Fruit fly (Drosophila melanogaster) whole organism, embryonic: ENCODE measurements around the gene Cyp1.

ENCODE experiments used
- Abd-B ChIP-seq: fragments of 200-800 bp; sonication (Bioruptor generic); optimal IDR thresholded peaks from 2 replicates; lab custom pipeline; 2018; ENCODE audit warnings: missing biosample characterization, mild to moderate bottlenecking, missing genetic modification characterization, moderate library complexity
- Atf-2 ChIP-seq: fragments of 200-800 bp; sonication (Bioruptor generic); optimal IDR thresholded peaks from 2 replicates; lab custom pipeline; 2016; ENCODE audit warnings: missing biosample characterization, missing genetic modification characterization
- CG10543 ChIP-seq: fragments of 200-800 bp; sonication (Bioruptor generic); optimal IDR thresholded peaks from 3 replicates; lab custom pipeline; 2017; ENCODE audit warnings: missing biosample characterization, mild to moderate bottlenecking, missing genetic modification characterization, moderate library complexity
- CG11456 ChIP-seq: fragments of 200-800 bp; sonication (Bioruptor generic); IDR thresholded peaks from 3 replicates; pipeline ENCODE4 v1.3.6; 2022; ENCODE audit warnings: missing biosample characterization, missing genetic modification characterization
- CG13296 ChIP-seq: fragments of 200-800 bp; sonication (Bioruptor generic); optimal IDR thresholded peaks from 3 replicates; lab custom pipeline; 2018; ENCODE audit warnings: missing biosample characterization, mild to moderate bottlenecking, missing genetic modification characterization
- CG17186 ChIP-seq: fragments of 200-800 bp; sonication (Bioruptor generic); optimal IDR thresholded peaks from 3 replicates; lab custom pipeline; 2017; ENCODE audit warnings: missing biosample characterization, missing genetic modification reagents, missing genetic modification characterization
- CG18262 ChIP-seq: fragments of 200-800 bp; optimal IDR thresholded peaks from 3 replicates; lab custom pipeline; 2019; ENCODE audit warnings: missing biosample characterization, mild to moderate bottlenecking, missing genetic modification characterization, moderate library complexity
- CG2889 ChIP-seq: fragments of 200-800 bp; sonication (Bioruptor generic); IDR thresholded peaks from 3 replicates; pipeline ENCODE4 v1.3.6; 2022; ENCODE audit warnings: missing biosample characterization, missing genetic modification characterization
- CG3065 ChIP-seq: fragments of 200-800 bp; sonication (Bioruptor generic); optimal IDR thresholded peaks from 2 replicates; lab custom pipeline; 2016; ENCODE audit warnings: missing biosample characterization, missing genetic modification characterization
- CG34376 ChIP-seq: fragments of 200-800 bp; sonication (Bioruptor generic); optimal IDR thresholded peaks from 2 replicates; lab custom pipeline; 2018; ENCODE audit warnings: missing biosample characterization, mild to moderate bottlenecking, missing genetic modification characterization
- CG4328 ChIP-seq: fragments of 200-800 bp; sonication (Bioruptor generic); optimal IDR thresholded peaks from 3 replicates; lab custom pipeline; 2017; ENCODE audit warnings: missing biosample characterization, missing genetic modification reagents, missing genetic modification characterization
- CG4404 ChIP-seq: fragments of 200-800 bp; sonication (Bioruptor generic); IDR thresholded peaks from 2 replicates; pipeline ENCODE4 v1.3.6; 2022; ENCODE audit warnings: missing biosample characterization, missing genetic modification characterization
- CG8290 ChIP-seq, 3 experiments: fragments of 200-800 bp; sonication (Bioruptor generic); optimal IDR thresholded peaks; 2 replicates each; lab custom pipeline; 2016 to 2019; ENCODE audit warnings: missing biosample characterization in 3 of 3, missing genetic modification characterization in 3 of 3, mild to moderate bottlenecking in 2 of 3, moderate library complexity in 1 of 3
- Deaf1 ChIP-seq: fragments of 200-800 bp; optimal IDR thresholded peaks from 3 replicates; lab custom pipeline; 2019; ENCODE audit warnings: missing biosample characterization, mild to moderate bottlenecking, missing genetic modification characterization, moderate library complexity
- Dp ChIP-seq: fragments of 200-800 bp; sonication (Bioruptor generic); optimal IDR thresholded peaks from 2 replicates; lab custom pipeline; 2018; ENCODE audit warnings: missing biosample characterization, mild to moderate bottlenecking, missing genetic modification characterization, moderate library complexity
- ERR ChIP-seq: fragments of 200-800 bp; sonication (Bioruptor generic); optimal IDR thresholded peaks from 2 replicates; lab custom pipeline; 2016; ENCODE audit warnings: missing biosample characterization, missing genetic modification characterization
- GATAe ChIP-seq: fragments of 200-800 bp; sonication (Bioruptor generic); conservative IDR thresholded peaks from 2 replicates; pipeline ENCODE4 v1.3.6; 2022; ENCODE audit warnings: missing biosample characterization, missing genetic modification characterization
- HLH4C ChIP-seq: fragments of 200-800 bp; sonication (Bioruptor generic); IDR thresholded peaks from 3 replicates; pipeline ENCODE4 v1.3.6; 2022; ENCODE audit warnings: missing biosample characterization, missing genetic modification characterization; ENCODE audit not compliant: partially characterized antibody
- HmgZ ChIP-seq: fragments of 200-800 bp; sonication (Bioruptor generic); optimal IDR thresholded peaks from 2 replicates; lab custom pipeline; 2018; ENCODE audit warnings: missing biosample characterization, mild to moderate bottlenecking, missing genetic modification characterization
- Hr78 ChIP-seq, 2 experiments: fragments of 200-800 bp in 1 of 2; fragments of >200 bp in 1 of 2; sonication (Bioruptor generic) in 1 of 2; optimal IDR thresholded peaks; 2 replicates each; lab custom pipeline; 2017 to 2019; ENCODE audit warnings: missing biosample characterization in 2 of 2, missing genetic modification characterization in 2 of 2, mild to moderate bottlenecking in 1 of 2, moderate library complexity in 1 of 2
- MESR4 ChIP-seq: fragments of 200-800 bp; sonication (Bioruptor generic); optimal IDR thresholded peaks from 2 replicates; lab custom pipeline; 2018; ENCODE audit warnings: missing biosample characterization, mild to moderate bottlenecking, missing genetic modification characterization, moderate library complexity
- Med ChIP-seq: fragments of 200-800 bp; sonication (Bioruptor generic); peaks from one replicate; lab custom pipeline; 2016; ENCODE audit warnings: missing biosample characterization, missing genetic modification characterization, mild to moderate bottlenecking, inconsistent platforms, moderate library complexity
- Opbp ChIP-seq: fragments of 200-800 bp; sonication (Bioruptor generic); IDR thresholded peaks from 3 replicates; pipeline ENCODE4 v1.3.6; 2022; ENCODE audit warnings: missing biosample characterization, missing genetic modification characterization; ENCODE audit not compliant: partially characterized antibody
- Rfx ChIP-seq: fragments of 200-800 bp; sonication (Bioruptor generic); IDR thresholded peaks from 2 replicates; pipeline ENCODE4 v1.3.6; 2022; ENCODE audit warnings: missing biosample characterization, missing genetic modification characterization
- Vsx1 ChIP-seq: fragments of 200-800 bp; sonication (Bioruptor generic); optimal IDR thresholded peaks from 2 replicates; lab custom pipeline; 2017; ENCODE audit warnings: missing biosample characterization, mild to moderate bottlenecking, missing genetic modification characterization, missing genetic modification reagents
- bab2 ChIP-seq: fragments of 200-800 bp; sonication (Bioruptor generic); optimal IDR thresholded peaks from 2 replicates; lab custom pipeline; 2016; ENCODE audit warnings: missing biosample characterization, missing genetic modification characterization
- bigmax ChIP-seq: fragments of 200-800 bp; sonication (Bioruptor generic); optimal IDR thresholded peaks from 2 replicates; lab custom pipeline; 2018; ENCODE audit warnings: missing biosample characterization, mild to moderate bottlenecking, missing genetic modification characterization
- cwo ChIP-seq: fragments of 200-800 bp; sonication (Bioruptor generic); optimal IDR thresholded peaks from 3 replicates; lab custom pipeline; 2017; ENCODE audit warnings: missing biosample characterization, missing genetic modification characterization, mild to moderate bottlenecking, moderate library complexity, missing genetic modification reagents
- exex ChIP-seq: fragments of 200-800 bp; sonication (Bioruptor generic); optimal IDR thresholded peaks from 4 replicates; lab custom pipeline; 2018; ENCODE audit warnings: missing biosample characterization, mild to moderate bottlenecking, missing genetic modification characterization, moderate library complexity
- grau ChIP-seq: fragments of 200-800 bp; optimal IDR thresholded peaks from 3 replicates; lab custom pipeline; 2019; ENCODE audit warnings: missing biosample characterization, mild to moderate bottlenecking, missing genetic modification characterization, moderate library complexity
- grn ChIP-seq: fragments of 200-800 bp; sonication (Bioruptor generic); optimal IDR thresholded peaks from 3 replicates; lab custom pipeline; 2017; ENCODE audit warnings: missing biosample characterization, missing genetic modification characterization
- mirr ChIP-seq: fragments of 200-800 bp; sonication (Bioruptor generic); optimal IDR thresholded peaks from 3 replicates; lab custom pipeline; 2018; ENCODE audit warnings: missing biosample characterization, mild to moderate bottlenecking, missing genetic modification characterization
- nom ChIP-seq: fragments of 200-800 bp; sonication (Bioruptor generic); optimal IDR thresholded peaks from 2 replicates; lab custom pipeline; 2017; ENCODE audit warnings: missing biosample characterization, missing genetic modification characterization, mild to moderate bottlenecking, moderate library complexity, missing genetic modification reagents
- otp ChIP-seq: fragments of 200-800 bp; sonication (Bioruptor generic); IDR thresholded peaks from 3 replicates; pipeline ENCODE4, ENCODE4 v1.3.6; 2022; ENCODE audit warnings: missing biosample characterization, missing genetic modification characterization
- pan ChIP-seq, 4 experiments: fragments of >200 bp in 3 of 4; fragments of 200-800 bp in 1 of 4; sonication (Bioruptor generic) in 1 of 4; optimal IDR thresholded peaks in 3 of 4; IDR thresholded peaks in 1 of 4; 2 replicates each; pipeline versions ENCODE4 v1.3.6 to Lab custom; 2017 to 2022; ENCODE audit warnings: missing biosample characterization in 2 of 4, missing genetic modification characterization in 2 of 4, mixed read lengths in 1 of 4
- row ChIP-seq: fragments of 200-800 bp; sonication (Bioruptor generic); IDR thresholded peaks from 3 replicates; pipeline ENCODE4 v1.3.6; 2022; ENCODE audit warnings: missing biosample characterization, missing genetic modification characterization
- sens ChIP-seq: fragments of 200-800 bp; sonication (Bioruptor generic); peaks from one replicate; lab custom pipeline; 2016; ENCODE audit warnings: missing biosample characterization, missing genetic modification characterization
- sug ChIP-seq: fragments of 200-800 bp; optimal IDR thresholded peaks from 2 replicates; lab custom pipeline; 2019; ENCODE audit warnings: missing biosample characterization, mild to moderate bottlenecking, missing genetic modification characterization, moderate library complexity
- tap ChIP-seq: fragments of 200-800 bp; optimal IDR thresholded peaks from 3 replicates; lab custom pipeline; 2019; ENCODE audit warnings: missing biosample characterization, mild to moderate bottlenecking, missing genetic modification characterization, moderate library complexity
- trem ChIP-seq: fragments of 200-800 bp; optimal IDR thresholded peaks from 3 replicates; lab custom pipeline; 2019; ENCODE audit warnings: missing biosample characterization, mild to moderate bottlenecking, missing genetic modification characterization, moderate library complexity
- ttk ChIP-seq: fragments of 200-800 bp; sonication (Bioruptor generic); IDR thresholded peaks from 2 replicates; pipeline ENCODE4 v2.1.2; 2022; ENCODE audit warnings: missing biosample characterization, missing genetic modification characterization

The Cyp1 gene

dm6 chrX:16313078-16313875, 6.9 kb downstream of the Cyp1 start, which contains the start of the genes CG9915 and SWIP (continued):
- no peak for TF ChIP-seq tap (tag; lab: Kevin White, UChicago)
- peak; percentile 18 for TF ChIP-seq trem (tag; lab: Kevin White, UChicago)
- TF ChIP-seq CG11456 (GFP tag; lab: Robert Waterston, UW): no peak
- no peak for TF ChIP-seq nom (GFP tag; lab: Kevin White, UChicago)
- TF ChIP-seq CG4328 (GFP tag; lab: Kevin White, UChicago): no peak

DNA sequence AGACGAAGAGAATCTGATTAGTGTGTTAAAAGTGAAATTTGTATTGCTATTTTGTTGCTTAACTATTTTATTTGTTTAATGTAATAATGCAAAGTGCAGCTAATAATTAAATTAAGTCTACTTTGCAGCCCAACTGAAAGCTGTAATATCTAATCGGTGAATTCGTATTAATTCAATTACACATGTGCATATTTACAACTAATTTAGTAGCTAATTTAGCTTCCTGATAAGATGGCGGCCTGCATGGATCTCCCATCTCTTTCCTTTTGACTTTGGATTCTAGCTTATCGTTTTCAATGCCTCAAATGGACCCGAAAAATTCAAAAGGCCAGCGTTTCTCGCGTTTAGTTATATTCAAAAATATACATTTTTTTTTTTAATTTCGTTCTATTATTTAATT, 10.4 kb downstream of the Cyp1 start:
- TF ChIP-seq Vsx1 (peak; percentile 71), exex (tag; lab: Kevin White, UChicago) (peak; percentile 60), Dp (no peak), bigmax (GFP tag; lab: Kevin White, UChicago) (no peak), Abd-B (GFP tag; lab: Kevin White, UChicago) (no peak)

dm6 chrX:16308953-16309352, 11.2 kb downstream of the Cyp1 start:
- TF ChIP-seq CG8290 (GFP tag; optimal IDR thresholded peaks at IDR 0.05; lab: Kevin White, UChicago) (no peak), CG8290 (tag; optimal IDR thresholded peaks at IDR 0.05; lab: Kevin White, UChicago) (no peak), Med (GFP tag; lab: Kevin White, UChicago) (peak; percentile 2), CG2889 (GFP tag; lab: Robert Waterston, UW) (no peak), sens (GFP tag; lab: Kevin White, UChicago) (peak; percentile 44), CG13296 (GFP tag; lab: Kevin White, UChicago) (peak; percentile 13), ERR (GFP tag; lab: Kevin White, UChicago) (peak; percentile 44), CG4404 (GFP tag; lab: Robert Waterston, UW) (no peak), CG17186 (no peak)

DNA sequence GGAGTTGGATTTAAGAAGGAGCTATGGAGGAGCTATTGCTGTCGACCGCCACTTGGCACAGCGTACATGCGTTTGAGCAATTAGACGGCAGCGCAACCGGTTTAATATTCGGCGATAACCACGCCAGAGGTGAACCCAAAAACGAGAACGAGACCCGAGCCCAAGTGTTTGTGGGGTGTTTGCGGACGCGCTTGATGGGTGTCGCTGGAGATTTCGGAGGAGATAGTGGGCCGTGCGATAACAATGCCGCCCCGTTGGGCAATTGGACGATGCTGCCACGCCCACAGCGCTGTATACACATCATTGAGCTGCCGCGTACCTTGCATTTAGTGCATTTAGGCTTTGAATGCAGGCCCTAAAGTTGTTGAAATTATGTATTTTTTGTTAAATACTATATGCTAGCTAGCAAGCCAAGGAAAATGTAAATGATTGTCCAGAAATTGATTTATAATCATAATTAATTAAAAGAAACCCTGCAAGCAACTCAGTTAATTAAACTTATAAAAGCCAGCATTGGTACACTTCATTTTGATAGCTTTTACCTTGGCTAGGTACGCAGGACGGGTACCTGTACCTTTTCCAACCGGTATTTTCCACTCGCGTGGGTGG, 11.8 kb downstream of the Cyp1 start, which contains the start of gene Had1:
Had1 (minus strand) TSS at position 358 of the 609 bp plus-strand sequence.
- peak; percentile 77 for TF ChIP-seq exex (tag; lab: Kevin White, UChicago)
- TF ChIP-seq bab2: no peak
- TF ChIP-seq mirr (GFP tag; lab: Kevin White, UChicago): peak; percentile 25
- TF ChIP-seq Deaf1 (tag; lab: Kevin White, UChicago): peak; percentile 71
- peak in 1 of 2 experiments; percentile 75 for TF ChIP-seq Hr78 (GFP tag; optimal IDR thresholded peaks at IDR 0.05; lab: Kevin White, UChicago)
- peak; percentile 85 for TF ChIP-seq sug
- peak; percentile 43; the same call in 1 of the 2 replicates for TF ChIP-seq Rfx (GFP tag; lab: Robert Waterston, UW)
- TF ChIP-seq pan (optimal IDR thresholded peaks at IDR 0.05; lab: Kevin White, UChicago): no peak
- peak in 1 of 2 experiments; percentile 16 for TF ChIP-seq pan (GFP tag; optimal IDR thresholded peaks at IDR 0.05 in 1 of 2, IDR thresholded peaks at IDR 0.05 in 1 of 2)
- peak; percentile 71 for TF ChIP-seq CG10543 (GFP tag; lab: Kevin White, UChicago)
- no peak for TF ChIP-seq grau (tag; lab: Kevin White, UChicago)
- 0 out of 3 replicates have a peak, but pooled peaks have one; percentile 5 for TF ChIP-seq Opbp (GFP tag; lab: Robert Waterston, UW)
- TF ChIP-seq CG3065 (GFP tag; lab: Kevin White, UChicago): peak; percentile 11
- no peak for TF ChIP-seq Atf-2 (GFP tag; lab: Kevin White, UChicago)
- TF ChIP-seq GATAe: no peak; the same call in 1 of the 2 replicates
- peak; percentile 34; the same call in 2 of the 3 replicates for TF ChIP-seq row (GFP tag; lab: Robert Waterston, UW)
- TF ChIP-seq cwo (GFP tag; lab: Kevin White, UChicago): peak; percentile 16
- no peak for TF ChIP-seq ttk (GFP tag; lab: Robert Waterston, UW)
- peak; percentile 95 for TF ChIP-seq grn (GFP tag; lab: Kevin White, UChicago)
- peak; percentile 22 for TF ChIP-seq HmgZ (tag; lab: Kevin White, UChicago)
- 0 out of 3 replicates have a peak, but pooled peaks have one; percentile 34 for TF ChIP-seq HLH4C (GFP tag; lab: Robert Waterston, UW)
- TF ChIP-seq CG34376 (GFP tag; lab: Kevin White, UChicago): peak; percentile 81
- 0 out of 3 replicates have a peak, but pooled peaks have one; percentile 33 for TF ChIP-seq otp (GFP tag; lab: Robert Waterston, UW)
- TF ChIP-seq CG18262 (tag; lab: Kevin White, UChicago): peak; percentile 57
- peak; percentile 3 for TF ChIP-seq MESR4 (GFP tag; lab: Kevin White, UChicago)
